Fruit fly (Drosophila melanogaster): ENCODE results near the gene CG11313.

DNA sequence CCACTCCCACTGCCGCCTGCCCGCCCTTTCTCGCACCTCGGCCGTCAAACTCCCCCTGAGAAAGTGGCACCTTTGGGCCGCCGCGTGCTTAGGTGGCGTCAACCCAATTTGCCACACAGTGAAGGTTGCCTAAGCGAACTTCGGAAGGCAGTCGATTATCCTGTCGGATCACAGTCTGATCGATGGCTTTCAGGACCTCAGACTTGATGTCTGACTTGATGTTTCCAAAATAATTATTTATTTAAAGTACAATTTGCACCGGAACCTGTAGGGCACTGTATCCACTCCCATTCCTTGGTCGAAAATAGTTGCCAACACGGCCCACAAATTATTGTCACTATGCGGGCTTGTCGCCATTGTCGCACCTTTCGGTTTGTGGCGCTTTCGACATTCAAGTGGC lies 16.6 kb downstream of the CG11313 start:
- TF ChIP-seq vri (GFP tag; optimal IDR thresholded peaks at IDR 0.05) (no peak), CG31627 (GFP tag; optimal IDR thresholded peaks at IDR 0.05) (no peak), CG6854 (GFP tag; optimal IDR thresholded peaks at IDR 0.05) (no peak), Sox15 (GFP tag; optimal IDR thresholded peaks at IDR 0.05) (no peak), achi (GFP tag; optimal IDR thresholded peaks at IDR 0.05) (no peak), CG3032 (tag; optimal IDR thresholded peaks at IDR 0.05) (no peak), eg (GFP tag; IDR thresholded peaks at IDR 0.05) (peak; percentile 74), Hr38 (GFP tag; optimal IDR thresholded peaks at IDR 0.05) (no peak), Sox102F (GFP tag; optimal IDR thresholded peaks at IDR 0.05) (no peak), Lpt (GFP tag; optimal IDR thresholded peaks at IDR 0.05) (no peak), CG9139 (GFP tag; optimal IDR thresholded peaks at IDR 0.05) (no peak), OdsH (GFP tag; optimal IDR thresholded peaks at IDR 0.05) (no peak), fd85E (GFP tag; optimal IDR thresholded peaks at IDR 0.05) (no peak), pdm3 (GFP tag; optimal IDR thresholded peaks at IDR 0.05) (no peak)
